Fruit fly (Drosophila melanogaster) whole organism, embryonic: ENCODE measurements around the gene CG46504.
"Not testable (repeated sequence)": the region's sequence is repeated elsewhere in the genome, so short reads cannot be mapped to it uniquely, and the experiment has no call there.

ENCODE experiments used
- B-H1 ChIP-seq: fragments of 200-800 bp; sonication (Bioruptor generic); IDR thresholded peaks from 3 replicates; pipeline ENCODE4 v1.3.6; 2022; ENCODE audit warnings: missing biosample characterization, missing genetic modification characterization
- B-H2 ChIP-seq: fragments of 200-800 bp; sonication (Bioruptor generic); optimal IDR thresholded peaks from 2 replicates; lab custom pipeline; 2018; ENCODE audit warnings: missing biosample characterization, mild to moderate bottlenecking, missing genetic modification characterization
- CG13287 ChIP-seq: fragments of 200-800 bp; sonication (Bioruptor generic); IDR thresholded peaks from 2 replicates; pipeline ENCODE4 v1.3.6; 2022; ENCODE audit warnings: missing biosample characterization, missing genetic modification characterization; ENCODE audit not compliant: partially characterized antibody
- CG8359 ChIP-seq: fragments of 200-800 bp; sonication (Bioruptor generic); optimal IDR thresholded peaks from 2 replicates; lab custom pipeline; 2017; ENCODE audit warnings: missing biosample characterization, mild to moderate bottlenecking, missing genetic modification characterization, borderline replicate concordance
- E2f2 ChIP-seq: fragments of 200-800 bp; sonication (Bioruptor generic); IDR thresholded peaks from 2 replicates; pipeline ENCODE4 v1.3.6; 2022; ENCODE audit warnings: missing biosample characterization, missing genetic modification characterization
- Mad ChIP-seq: fragments of 200-800 bp; sonication (Bioruptor generic); optimal IDR thresholded peaks from 2 replicates; lab custom pipeline; 2016; ENCODE audit warnings: missing biosample characterization, missing genetic modification characterization
- NC2α ChIP-seq: fragments of 200-800 bp; sonication (Bioruptor generic); optimal IDR thresholded peaks from 2 replicates; lab custom pipeline; 2016; ENCODE audit warnings: missing biosample characterization, missing genetic modification characterization
- abd-A ChIP-seq: fragments of 200-800 bp; sonication (Bioruptor generic); optimal IDR thresholded peaks from 3 replicates; lab custom pipeline; 2019; ENCODE audit warnings: missing biosample characterization, mild to moderate bottlenecking, missing genetic modification characterization, moderate library complexity
- az2 ChIP-seq: fragments of 200-800 bp; sonication (Bioruptor generic); optimal IDR thresholded peaks from 3 replicates; lab custom pipeline; 2016; ENCODE audit warnings: missing biosample characterization, missing genetic modification characterization
- lab ChIP-seq: fragments of 200-800 bp; sonication (Bioruptor generic); optimal IDR thresholded peaks from 3 replicates; lab custom pipeline; 2017; ENCODE audit warnings: missing biosample characterization, missing genetic modification characterization, mild to moderate bottlenecking, moderate library complexity, missing genetic modification reagents
- org-1 ChIP-seq: fragments of 200-800 bp; sonication (Bioruptor generic); optimal IDR thresholded peaks from 2 replicates; lab custom pipeline; 2017; ENCODE audit warnings: missing biosample characterization, missing genetic modification characterization
- pho ChIP-seq: fragments of 200-800 bp; sonication (Bioruptor generic); optimal IDR thresholded peaks from 2 replicates; lab custom pipeline; 2016; ENCODE audit warnings: missing biosample characterization, missing genetic modification characterization

CG46504 gene

dm6 chrX:22182193-22182592 lies 34.6 kb downstream of the CG46504 start, which contains the start of gene CG46511:
CG46511 (plus strand) TSS chrX:22182493.
- not testable (repeated sequence) for TF ChIP-seq Mad; az2 (GFP tag; lab: Kevin White, UChicago); B-H1 (GFP tag; lab: Robert Waterston, UW)

DNA sequence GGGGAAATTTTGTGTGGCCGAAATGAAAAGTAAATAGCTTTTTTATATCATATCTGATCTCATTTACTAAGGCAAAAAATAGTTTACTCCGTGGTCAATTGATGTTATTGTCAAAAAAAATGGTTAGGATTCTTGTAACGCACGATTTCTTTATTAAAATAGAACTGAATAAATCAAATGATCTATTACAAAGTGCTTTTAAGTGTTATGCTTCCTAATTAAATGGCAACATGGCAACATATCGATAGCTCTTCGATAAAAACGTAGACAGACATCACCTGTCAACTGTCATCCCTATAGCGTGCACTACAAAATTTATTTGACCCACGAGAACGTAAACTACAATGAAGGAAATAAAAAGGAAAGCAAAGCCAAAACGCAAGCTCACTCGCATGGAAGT lies 39.5 kb downstream of the CG46504 start, which contains the start of gene CG46512:
Gene CG46512 (plus strand): TSS at position 301 of the 400 bp plus-strand sequence.
- TF ChIP-seq abd-A (tag; lab: Kevin White, UChicago); E2f2; CG13287 (GFP tag; lab: Robert Waterston, UW): not testable (repeated sequence)

DNA sequence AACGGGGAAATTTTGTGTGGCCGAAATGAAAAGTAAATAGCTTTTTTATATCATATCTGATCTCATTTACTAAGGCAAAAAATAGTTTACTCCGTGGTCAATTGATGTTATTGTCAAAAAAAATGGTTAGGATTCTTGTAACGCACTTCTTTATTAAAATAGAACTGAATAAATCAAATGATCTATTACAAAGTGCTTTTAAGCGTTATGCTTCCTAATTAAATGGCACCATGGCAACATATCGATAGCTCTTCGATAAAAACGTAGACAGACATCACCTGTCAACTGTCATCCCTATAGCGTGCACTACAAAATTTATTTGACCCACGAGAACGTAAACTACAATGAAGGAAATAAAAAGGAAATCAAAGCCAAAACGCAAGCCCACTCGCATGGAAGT lies 44.4 kb downstream of the CG46504 start, which contains the start of gene CG46513:
Gene CG46513 (plus strand): TSS at position 301 of the 400 bp plus-strand sequence.
- TF ChIP-seq CG8359, NC2α, lab (GFP tag; lab: Kevin White, UChicago): not testable (repeated sequence)
- TF ChIP-seq, all 482 proteins: peak for 0; not testable (repeated sequence) for 482

DNA sequence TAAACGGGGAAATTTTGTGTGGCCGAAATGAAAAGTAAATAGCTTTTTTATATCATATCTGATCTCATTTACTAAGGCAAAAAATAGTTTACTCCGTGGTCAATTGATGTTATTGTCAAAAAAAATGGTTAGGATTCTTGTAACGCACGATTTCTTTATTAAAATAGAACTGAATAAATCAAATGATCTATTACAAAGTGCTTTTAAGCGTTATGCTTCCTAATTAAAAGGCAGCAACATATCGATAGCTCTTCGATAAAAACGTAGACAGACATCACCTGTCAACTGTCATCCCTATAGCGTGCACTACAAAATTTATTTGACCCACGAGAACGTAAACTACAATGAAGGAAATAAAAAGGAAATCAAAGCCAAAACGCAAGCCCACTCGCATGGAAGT lies 49.3 kb downstream of the CG46504 start, which contains the start of gene CG46514:
Gene CG46514 (plus strand): TSS at position 301 of the 400 bp plus-strand sequence.
- not testable (repeated sequence) for TF ChIP-seq pho, B-H2, org-1 (GFP tag; lab: Kevin White, UChicago)
